Fruit fly (Drosophila melanogaster) whole organism, embryonic: ENCODE data around the gene lwr.

Experiments used
- Awh ChIP-seq: fragments of 200-800 bp; sonication (Bioruptor generic); IDR thresholded peaks from 2 replicates; pipeline ENCODE4, ENCODE4 v1.3.6; 2022; ENCODE audit warnings: missing biosample characterization, missing genetic modification characterization
- Blimp-1 ChIP-seq: fragments of 200-800 bp; sonication (Bioruptor generic); optimal IDR thresholded peaks from 3 replicates; lab custom pipeline; 2018; ENCODE audit warnings: missing biosample characterization, missing genetic modification characterization, mild to moderate bottlenecking, moderate library complexity, missing genetic modification reagents
- CG10543 ChIP-seq: fragments of 200-800 bp; sonication (Bioruptor generic); optimal IDR thresholded peaks from 3 replicates; lab custom pipeline; 2017; ENCODE audit warnings: missing biosample characterization, mild to moderate bottlenecking, missing genetic modification characterization, moderate library complexity
- CG12071 ChIP-seq: fragments of 200-800 bp; sonication (Bioruptor generic); optimal IDR thresholded peaks from 3 replicates; lab custom pipeline; 2018; ENCODE audit warnings: missing biosample characterization, mild to moderate bottlenecking, missing genetic modification characterization
- CG12391 ChIP-seq: fragments of 200-800 bp; sonication (Bioruptor generic); optimal IDR thresholded peaks from 3 replicates; lab custom pipeline; 2018; ENCODE audit warnings: missing biosample characterization, mild to moderate bottlenecking, missing genetic modification characterization, moderate library complexity
- CG13287 ChIP-seq: fragments of 200-800 bp; sonication (Bioruptor generic); IDR thresholded peaks from 2 replicates; pipeline ENCODE4 v1.3.6; 2022; ENCODE audit warnings: missing biosample characterization, missing genetic modification characterization; ENCODE audit not compliant: partially characterized antibody
- CG13296 ChIP-seq: fragments of 200-800 bp; sonication (Bioruptor generic); optimal IDR thresholded peaks from 3 replicates; lab custom pipeline; 2018; ENCODE audit warnings: missing biosample characterization, mild to moderate bottlenecking, missing genetic modification characterization
- CG13624 ChIP-seq: fragments of 200-800 bp; sonication (Bioruptor generic); optimal IDR thresholded peaks from 2 replicates; lab custom pipeline; 2016; ENCODE audit warnings: missing biosample characterization, missing genetic modification characterization
- CG15479 ChIP-seq: fragments of 200-800 bp; sonication (Bioruptor generic); optimal IDR thresholded peaks from 3 replicates; lab custom pipeline; 2019; ENCODE audit warnings: missing biosample characterization, mild to moderate bottlenecking, missing genetic modification characterization, moderate library complexity
- CG1647 ChIP-seq: fragments of 200-800 bp; sonication (Bioruptor generic); optimal IDR thresholded peaks from 3 replicates; lab custom pipeline; 2016; ENCODE audit warnings: missing biosample characterization, missing genetic modification characterization
- CG18262 ChIP-seq: fragments of 200-800 bp; optimal IDR thresholded peaks from 3 replicates; lab custom pipeline; 2019; ENCODE audit warnings: missing biosample characterization, mild to moderate bottlenecking, missing genetic modification characterization, moderate library complexity
- CG18599 ChIP-seq: fragments of 200-800 bp; sonication (Bioruptor generic); optimal IDR thresholded peaks from 3 replicates; lab custom pipeline; 2017; ENCODE audit warnings: missing biosample characterization, missing genetic modification characterization, mild to moderate bottlenecking, moderate library complexity, missing genetic modification reagents
- CG2116 ChIP-seq: fragments of 200-800 bp; sonication (Bioruptor generic); optimal IDR thresholded peaks from 3 replicates; lab custom pipeline; 2018; ENCODE audit warnings: missing biosample characterization, mild to moderate bottlenecking, missing genetic modification characterization
- CG30020 ChIP-seq: fragments of 200-800 bp; optimal IDR thresholded peaks from 2 replicates; lab custom pipeline; 2019; ENCODE audit warnings: missing biosample characterization, mild to moderate bottlenecking, missing genetic modification characterization, moderate library complexity
- CG3847 ChIP-seq: fragments of 200-800 bp; sonication (Bioruptor generic); IDR thresholded peaks from 2 replicates; pipeline ENCODE4 v1.3.6; 2022; ENCODE audit warnings: missing biosample characterization, missing genetic modification characterization
- CG4820 ChIP-seq: fragments of 200-800 bp; sonication (Bioruptor generic); optimal IDR thresholded peaks from 3 replicates; lab custom pipeline; 2016; ENCODE audit warnings: missing biosample characterization, missing genetic modification characterization
- CG5953 ChIP-seq: fragments of 200-800 bp; sonication (Bioruptor generic); IDR thresholded peaks from 2 replicates; pipeline ENCODE4 v1.3.6; 2022; ENCODE audit warnings: missing biosample characterization, missing genetic modification characterization
- CG6254 ChIP-seq: fragments of 200-800 bp; sonication (Bioruptor generic); optimal IDR thresholded peaks from 3 replicates; lab custom pipeline; 2017; ENCODE audit warnings: mild to moderate bottlenecking, missing biosample characterization, missing genetic modification reagents, missing genetic modification characterization
- CG6689 ChIP-seq: fragments of 200-800 bp; sonication (Bioruptor generic); IDR thresholded peaks from 2 replicates; pipeline ENCODE4 v1.3.6; 2022; ENCODE audit warnings: missing biosample characterization, missing genetic modification characterization
- CG6765 ChIP-seq: fragments of 200-800 bp; sonication (Bioruptor generic); optimal IDR thresholded peaks from 3 replicates; lab custom pipeline; 2017; ENCODE audit warnings: missing biosample characterization, mild to moderate bottlenecking, missing genetic modification characterization
- CG7786 ChIP-seq: fragments of 200-800 bp; sonication (Bioruptor generic); optimal IDR thresholded peaks from 2 replicates; lab custom pipeline; 2016; ENCODE audit warnings: missing biosample characterization, missing genetic modification characterization
- CG8388 ChIP-seq: fragments of 200-800 bp; sonication (Bioruptor generic); optimal IDR thresholded peaks from 2 replicates; lab custom pipeline; 2019; ENCODE audit warnings: missing biosample characterization, mild to moderate bottlenecking, missing genetic modification characterization, moderate library complexity
- CG8478 ChIP-seq: fragments of >200 bp; optimal IDR thresholded peaks from 2 replicates; lab custom pipeline; 2018
- CrebB ChIP-seq: fragments of 200-800 bp; sonication (Bioruptor generic); optimal IDR thresholded peaks from 3 replicates; lab custom pipeline; 2018; ENCODE audit warnings: missing biosample characterization, mild to moderate bottlenecking, missing genetic modification characterization
- Dll ChIP-seq: fragments of 200-800 bp; sonication (Bioruptor generic); IDR thresholded peaks from 4 replicates; pipeline ENCODE4 v1.3.6; 2022; ENCODE audit warnings: missing biosample characterization, missing genetic modification characterization; ENCODE audit not compliant: partially characterized antibody
- HmgZ ChIP-seq: fragments of 200-800 bp; sonication (Bioruptor generic); optimal IDR thresholded peaks from 2 replicates; lab custom pipeline; 2018; ENCODE audit warnings: missing biosample characterization, mild to moderate bottlenecking, missing genetic modification characterization
- Hr78 ChIP-seq, 2 experiments: fragments of 200-800 bp in 1 of 2; fragments of >200 bp in 1 of 2; sonication (Bioruptor generic) in 1 of 2; optimal IDR thresholded peaks; 2 replicates each; lab custom pipeline; 2017 to 2019; ENCODE audit warnings: missing biosample characterization in 2 of 2, missing genetic modification characterization in 2 of 2, mild to moderate bottlenecking in 1 of 2, moderate library complexity in 1 of 2
- Mrtf ChIP-seq: fragments of 200-800 bp; sonication (Bioruptor generic); IDR thresholded peaks from 3 replicates; pipeline ENCODE4 v1.3.6; 2022; ENCODE audit warnings: missing biosample characterization, missing genetic modification characterization
- Oli ChIP-seq: fragments of 200-800 bp; sonication (Bioruptor generic); optimal IDR thresholded peaks from 2 replicates; lab custom pipeline; 2018; ENCODE audit warnings: missing biosample characterization, mild to moderate bottlenecking, missing genetic modification characterization, moderate library complexity
- Six4 ChIP-seq: fragments of 200-800 bp; sonication (Bioruptor generic); optimal IDR thresholded peaks from 2 replicates; lab custom pipeline; 2016; ENCODE audit warnings: missing biosample characterization, missing genetic modification characterization
- Tbp ChIP-seq: fragments of >200 bp; optimal IDR thresholded peaks from 2 replicates; lab custom pipeline; 2018; ENCODE audit warnings: missing biosample characterization, missing genetic modification characterization
- bbx ChIP-seq: fragments of 200-800 bp; sonication (Bioruptor generic); IDR thresholded peaks from 2 replicates; pipeline ENCODE4 v1.3.6; 2022; ENCODE audit warnings: missing biosample characterization, missing genetic modification characterization; ENCODE audit not compliant: partially characterized antibody
- croc ChIP-seq: fragments of 200-800 bp; sonication (Bioruptor generic); conservative IDR thresholded peaks from 3 replicates; pipeline ENCODE4 v1.3.6; 2022; ENCODE audit warnings: missing biosample characterization, missing genetic modification characterization
- danr ChIP-seq: fragments of 200-800 bp; sonication (Bioruptor generic); IDR thresholded peaks from 2 replicates; pipeline ENCODE4 v1.3.6; 2022; ENCODE audit warnings: missing biosample characterization, missing genetic modification characterization
- en ChIP-seq: fragments of 200-800 bp; sonication (Bioruptor generic); optimal IDR thresholded peaks from 2 replicates; lab custom pipeline; 2016; ENCODE audit warnings: missing biosample characterization, missing genetic modification characterization
- gcm ChIP-seq: fragments of 200-800 bp; sonication (Bioruptor generic); optimal IDR thresholded peaks from 2 replicates; lab custom pipeline; 2019; ENCODE audit warnings: missing biosample characterization, mild to moderate bottlenecking, missing genetic modification characterization, moderate library complexity
- gcm2 ChIP-seq: fragments of 200-800 bp; sonication (Bioruptor generic); optimal IDR thresholded peaks from 2 replicates; lab custom pipeline; 2016; ENCODE audit warnings: missing biosample characterization, missing genetic modification characterization
- gfzf ChIP-seq: fragments of 200-800 bp; sonication (Bioruptor generic); optimal IDR thresholded peaks from 2 replicates; lab custom pipeline; 2016; ENCODE audit warnings: missing biosample characterization, mild to moderate bottlenecking, missing genetic modification characterization, moderate library complexity
- ham ChIP-seq: fragments of 200-800 bp; sonication (Bioruptor generic); IDR thresholded peaks from 2 replicates; pipeline ENCODE4 v1.3.6; 2022; ENCODE audit warnings: missing biosample characterization, missing genetic modification characterization
- lbe ChIP-seq: fragments of 200-800 bp; sonication (Bioruptor generic); optimal IDR thresholded peaks from 2 replicates; lab custom pipeline; 2016; ENCODE audit warnings: missing biosample characterization, mild to moderate bottlenecking, missing genetic modification characterization
- mirr ChIP-seq: fragments of 200-800 bp; sonication (Bioruptor generic); optimal IDR thresholded peaks from 3 replicates; lab custom pipeline; 2018; ENCODE audit warnings: missing biosample characterization, mild to moderate bottlenecking, missing genetic modification characterization
- repo ChIP-seq: fragments of 200-800 bp; sonication (Bioruptor generic); optimal IDR thresholded peaks from 2 replicates; lab custom pipeline; 2016; ENCODE audit warnings: missing biosample characterization, missing genetic modification characterization
- row ChIP-seq: fragments of 200-800 bp; sonication (Bioruptor generic); IDR thresholded peaks from 3 replicates; pipeline ENCODE4 v1.3.6; 2022; ENCODE audit warnings: missing biosample characterization, missing genetic modification characterization
- salm ChIP-seq: fragments of 200-800 bp; sonication (Bioruptor generic); optimal IDR thresholded peaks from 2 replicates; lab custom pipeline; 2018; ENCODE audit warnings: missing biosample characterization, mild to moderate bottlenecking, missing genetic modification characterization
- sd ChIP-seq: fragments of 200-800 bp; sonication (Bioruptor generic); optimal IDR thresholded peaks from 3 replicates; lab custom pipeline; 2018; ENCODE audit warnings: missing biosample characterization, mild to moderate bottlenecking, missing genetic modification characterization, moderate library complexity
- sens ChIP-seq: fragments of 200-800 bp; sonication (Bioruptor generic); peaks from one replicate; lab custom pipeline; 2016; ENCODE audit warnings: missing biosample characterization, missing genetic modification characterization
- sr ChIP-seq: fragments of 200-800 bp; sonication (Bioruptor generic); IDR thresholded peaks from 3 replicates; pipeline ENCODE4 v1.3.6; 2022; ENCODE audit warnings: missing biosample characterization, missing genetic modification characterization
- sug ChIP-seq: fragments of 200-800 bp; optimal IDR thresholded peaks from 2 replicates; lab custom pipeline; 2019; ENCODE audit warnings: missing biosample characterization, mild to moderate bottlenecking, missing genetic modification characterization, moderate library complexity
- wdn ChIP-seq: fragments of 200-800 bp; sonication (Bioruptor generic); IDR thresholded peaks from 2 replicates; pipeline ENCODE4 v1.3.6; 2022; ENCODE audit warnings: missing biosample characterization, missing genetic modification characterization
- zen2 ChIP-seq: fragments of 200-800 bp; sonication (Bioruptor generic); IDR thresholded peaks from 3 replicates; pipeline ENCODE4 v1.3.6; 2022; ENCODE audit warnings: missing biosample characterization, missing genetic modification characterization; ENCODE audit not compliant: partially characterized antibody

The lwr gene

DNA sequence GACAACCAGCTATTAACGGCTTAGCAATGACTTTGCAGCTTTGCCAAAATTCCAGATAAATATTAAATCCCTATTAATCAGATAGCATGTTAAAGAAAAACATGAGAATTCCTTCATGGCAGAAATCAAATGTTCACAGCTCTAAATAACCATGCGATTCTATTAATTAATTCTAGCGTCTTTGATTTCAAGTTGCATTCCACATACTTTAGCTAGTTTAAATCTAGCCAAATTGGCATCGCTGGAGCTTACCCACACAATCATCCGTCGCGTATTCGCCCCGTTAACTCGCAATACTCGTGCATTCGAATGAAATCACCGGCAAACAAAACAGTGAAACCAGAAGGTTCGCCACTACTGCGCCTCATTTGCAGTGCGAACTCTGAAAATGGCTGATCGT is 16.9 kb upstream of the lwr start, which contains the start of gene Tspo (continued):
- TF ChIP-seq CG15479 (GFP tag; lab: Kevin White, UChicago), result no peak
- peak; percentile 45 for TF ChIP-seq CG8388 (GFP tag; lab: Kevin White, UChicago)
- no peak for TF ChIP-seq danr (GFP tag; lab: Robert Waterston, UW)
- TF ChIP-seq CG4820 (GFP tag; lab: Kevin White, UChicago), result no peak
- peak; percentile 35 for TF ChIP-seq CG8478 (lab: Kevin White, UChicago)
- TF ChIP-seq HmgZ (tag; lab: Kevin White, UChicago), result peak; percentile 44
- TF ChIP-seq CG13624 (GFP tag; lab: Kevin White, UChicago), result peak; percentile 55
- TF ChIP-seq Six4 (GFP tag; lab: Kevin White, UChicago), result no peak
- TF ChIP-seq gfzf (GFP tag; lab: Kevin White, UChicago), result no peak
- TF ChIP-seq Blimp-1 (GFP tag; lab: Kevin White, UChicago), result no peak
- peak; percentile 11 for TF ChIP-seq CG12391 (tag; lab: Kevin White, UChicago)
- no peak for TF ChIP-seq Oli
- no peak for TF ChIP-seq CrebB (tag; lab: Kevin White, UChicago)
- TF ChIP-seq wdn (GFP tag; lab: Robert Waterston, UW), result no peak
- TF ChIP-seq CG2116, result peak; percentile 11
- TF ChIP-seq CG30020, result no peak
- TF ChIP-seq Tbp (GFP tag; lab: Kevin White, UChicago), result no peak
- TF ChIP-seq sd, result peak; percentile 80
- TF ChIP-seq gcm2 (GFP tag; lab: Kevin White, UChicago), result no peak
- peak; percentile 86 for TF ChIP-seq CG6254
- no peak for TF ChIP-seq zen2 (GFP tag; lab: Robert Waterston, UW)
- TF ChIP-seq CG7786 (GFP tag; lab: Kevin White, UChicago), result no peak

DNA sequence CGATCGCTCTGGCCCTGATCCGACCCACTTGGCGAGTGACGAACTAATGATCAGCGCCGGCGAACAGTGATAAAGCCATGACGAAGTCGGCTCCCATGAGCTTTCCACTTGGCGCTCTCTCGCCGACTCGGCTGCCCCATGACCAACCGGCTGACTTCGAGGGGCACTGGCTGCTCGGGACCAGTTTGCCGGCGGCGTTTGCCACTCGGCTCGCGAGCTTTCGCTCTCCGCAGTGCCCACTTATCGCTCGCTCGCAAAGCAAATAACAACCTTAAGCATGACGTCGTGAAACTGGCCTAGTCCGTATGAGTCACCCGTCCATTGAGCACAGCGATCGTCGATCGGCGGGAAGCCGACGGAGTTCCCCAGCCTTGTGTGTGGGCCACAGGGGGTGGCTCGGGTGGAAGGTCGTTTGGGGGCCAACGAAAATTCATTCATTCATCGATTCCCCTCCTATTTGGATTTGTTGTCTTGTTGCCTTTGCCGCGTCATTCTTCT is 10.1 kb upstream of the lwr start, which contains the start of gene Ets21C:
TSS of gene Ets21C (minus strand) at position 492 of the 498 bp plus-strand sequence.
- 0 out of 3 replicates have a peak, but pooled peaks have one; percentile 13 for TF ChIP-seq row (GFP tag; lab: Robert Waterston, UW)
- peak; percentile 11; the same call in 1 of the 2 replicates for TF ChIP-seq bbx (GFP tag; lab: Robert Waterston, UW)
- peak; percentile 99 for TF ChIP-seq sug (tag; lab: Kevin White, UChicago)
- peak in 1 of 2 experiments; percentile 95 for TF ChIP-seq Hr78 (GFP tag; optimal IDR thresholded peaks at IDR 0.05; lab: Kevin White, UChicago)
- 0 out of 3 replicates have a peak, but pooled peaks have one; percentile 4 for TF ChIP-seq sr (GFP tag; lab: Robert Waterston, UW)
- no peak for TF ChIP-seq Mrtf (GFP tag; lab: Robert Waterston, UW)
- TF ChIP-seq repo (GFP tag; lab: Kevin White, UChicago), result no peak
- 0 out of 4 replicates have a peak, but pooled peaks have one; percentile 42 for TF ChIP-seq Dll (GFP tag; lab: Robert Waterston, UW)
- TF ChIP-seq CG18262 (tag; lab: Kevin White, UChicago), result peak; percentile 92
- peak; percentile 34 for TF ChIP-seq CG18599 (GFP tag; lab: Kevin White, UChicago)
- no peak for TF ChIP-seq CG5953
- 0 out of 2 replicates have a peak, but pooled peaks have one; percentile 11 for TF ChIP-seq wdn (GFP tag; lab: Robert Waterston, UW)
- TF ChIP-seq ham (GFP tag; lab: Robert Waterston, UW), result no peak
- no peak for TF ChIP-seq lbe (GFP tag; lab: Kevin White, UChicago)
- TF ChIP-seq CG3847 (GFP tag; lab: Robert Waterston, UW), result no peak
- TF ChIP-seq CG12071, result peak; percentile 53
- TF ChIP-seq Awh (GFP tag; lab: Robert Waterston, UW), result 0 out of 2 replicates have a peak, but pooled peaks have one; percentile 9
- no peak for TF ChIP-seq CG1647 (GFP tag; lab: Kevin White, UChicago)
- TF ChIP-seq CG10543, result peak; percentile 72
- TF ChIP-seq en, result no peak
- no peak for TF ChIP-seq croc (GFP tag; lab: Robert Waterston, UW)
- peak; percentile 69 for TF ChIP-seq sens
- peak; percentile 66 for TF ChIP-seq mirr
- no peak for TF ChIP-seq salm (tag; lab: Kevin White, UChicago)
- TF ChIP-seq gcm (GFP tag; lab: Kevin White, UChicago), result no peak
- peak; percentile 23 for TF ChIP-seq CG13296
- peak; percentile 86 for TF ChIP-seq CG6689
- peak; percentile 65 for TF ChIP-seq CG13287 (GFP tag; lab: Robert Waterston, UW)
- peak; percentile 58 for TF ChIP-seq CG6765 (GFP tag; lab: Kevin White, UChicago)
